Worm (Caenorhabditis elegans) whole organism, L4/young adult: ENCODE measurements around the gene F56C4.4.

ENCODE experiments used
- W03F9.2 ChIP-seq: fragments of 150-350 bp; optimal IDR thresholded peaks from 2 replicates; lab custom pipeline; 2014; ENCODE audit warnings: missing biosample characterization, missing genetic modification characterization
- dao-5 ChIP-seq: sonication (generic microtip); optimal IDR thresholded peaks from 2 replicates; lab custom pipeline; 2016; ENCODE audit warnings: missing genotype, missing genetic modification characterization, moderate library complexity, missing compliant biosample characterization
- him-1 ChIP-seq: sonication (generic microtip); optimal IDR thresholded peaks from 2 replicates; lab custom pipeline; 2016; ENCODE audit warnings: missing genotype, missing genetic modification reagents, missing genetic modification characterization, missing compliant biosample characterization

The F56C4.4 gene

ce11 chrIV:10616366-10616765 is 14.7 kb downstream of the F56C4.4 start:
- TF ChIP-seq W03F9.2 (tag; lab: Kevin White, UChicago), result no peak
- TF ChIP-seq him-1 (tag; lab: Kevin White, UChicago), result no peak
- no peak for TF ChIP-seq dao-5 (tag; lab: Kevin White, UChicago)

- TF ChIP-seq dao-5 (tag; lab: Kevin White, UChicago), result no peak
- TF ChIP-seq W03F9.2 (tag; lab: Kevin White, UChicago), result no peak
- no peak for TF ChIP-seq him-1 (tag; lab: Kevin White, UChicago)
Observed at ce11 chrIV:10614918-10615477, 16.1 kb downstream of the F56C4.4 start, which contains the start of gene ptr-14. Gene ptr-14, plus strand, starts transcription at chrIV:10615427.

DNA sequence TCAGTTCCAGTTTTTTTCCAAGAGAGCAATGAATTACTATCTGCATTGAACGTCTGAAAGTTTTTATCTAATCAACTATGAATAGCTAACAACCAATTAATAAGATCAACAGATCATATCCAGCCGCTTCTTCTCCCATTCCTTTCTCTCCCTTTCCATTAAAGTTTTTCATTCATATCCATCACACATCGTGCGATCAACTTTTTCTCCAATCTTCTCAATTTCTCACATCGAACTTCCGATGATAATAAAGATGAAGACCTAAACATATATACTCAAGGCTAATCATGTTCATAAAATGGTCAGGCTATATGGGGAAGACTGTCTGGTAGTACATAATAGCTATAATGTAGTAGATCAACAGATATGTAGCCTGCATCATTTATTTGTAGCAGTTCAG is 18.8 kb downstream of the F56C4.4 start:
- TF ChIP-seq him-1 (tag; lab: Kevin White, UChicago) (no peak), W03F9.2 (tag; lab: Kevin White, UChicago) (no peak), dao-5 (tag; lab: Kevin White, UChicago) (no peak)

ce11 chrIV:10609920-10610319 is 21.1 kb downstream of the F56C4.4 start:
- TF ChIP-seq W03F9.2 (tag; lab: Kevin White, UChicago) (no peak), dao-5 (tag; lab: Kevin White, UChicago) (no peak), him-1 (tag; lab: Kevin White, UChicago) (no peak)

DNA sequence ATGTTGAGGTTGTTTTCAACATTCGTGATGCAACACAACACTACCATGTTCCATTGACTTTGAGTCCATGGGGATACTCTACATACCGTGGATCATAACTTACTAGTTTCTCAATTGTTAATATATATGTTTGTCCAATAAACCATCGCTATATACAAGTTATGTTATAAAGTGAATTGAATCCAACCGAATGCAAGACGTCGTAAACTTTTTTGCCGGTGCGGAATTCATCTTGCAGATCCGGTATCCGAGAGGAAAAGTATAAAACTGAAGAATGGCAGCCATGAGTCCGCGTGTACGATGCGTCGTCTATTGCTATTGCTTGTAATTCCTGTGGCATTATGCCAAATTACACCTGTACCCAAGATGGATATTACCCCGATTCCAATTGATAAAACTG is 22.8 kb downstream of the F56C4.4 start, which contains the start of gene R09H10.6:
Gene R09H10.6, plus strand, starts transcription at position 301 of the 400 bp plus-strand sequence.
- TF ChIP-seq W03F9.2 (tag; lab: Kevin White, UChicago) (no peak), dao-5 (tag; lab: Kevin White, UChicago) (no peak), him-1 (tag; lab: Kevin White, UChicago) (no peak)

- TF ChIP-seq W03F9.2 (tag; lab: Kevin White, UChicago) (no peak), dao-5 (tag; lab: Kevin White, UChicago) (no peak), him-1 (tag; lab: Kevin White, UChicago) (no peak)
Observed at ce11 chrIV:10606575-10607080, 24.4 kb downstream of the F56C4.4 start, which contains the start of gene R09H10.3. Gene R09H10.3, plus strand, starts transcription at chrIV:10607030.

ce11 chrIV:10602644-10603043 is 28.4 kb downstream of the F56C4.4 start, which contains the start of gene R09H10.2:
Gene R09H10.2, plus strand, starts transcription at chrIV:10602944.
- TF ChIP-seq dao-5 (tag; lab: Kevin White, UChicago) (no peak), W03F9.2 (tag; lab: Kevin White, UChicago) (no peak), him-1 (tag; lab: Kevin White, UChicago) (no peak)

ce11 chrIV:10599983-10600382 is 31.1 kb downstream of the F56C4.4 start, which contains the start of gene R09H10.1:
Gene R09H10.1, plus strand, starts transcription at chrIV:10600283.
- no peak for TF ChIP-seq dao-5 (tag; lab: Kevin White, UChicago)
- TF ChIP-seq him-1 (tag; lab: Kevin White, UChicago), result no peak
- TF ChIP-seq W03F9.2 (tag; lab: Kevin White, UChicago), result no peak

ce11 chrIV:10596505-10596904 is 34.6 kb downstream of the F56C4.4 start, which contains the start of gene C43F9.11:
Gene C43F9.11, plus strand, starts transcription at chrIV:10596805.
- TF ChIP-seq W03F9.2 (tag; lab: Kevin White, UChicago) (no peak), dao-5 (tag; lab: Kevin White, UChicago) (no peak), him-1 (tag; lab: Kevin White, UChicago) (no peak)

DNA sequence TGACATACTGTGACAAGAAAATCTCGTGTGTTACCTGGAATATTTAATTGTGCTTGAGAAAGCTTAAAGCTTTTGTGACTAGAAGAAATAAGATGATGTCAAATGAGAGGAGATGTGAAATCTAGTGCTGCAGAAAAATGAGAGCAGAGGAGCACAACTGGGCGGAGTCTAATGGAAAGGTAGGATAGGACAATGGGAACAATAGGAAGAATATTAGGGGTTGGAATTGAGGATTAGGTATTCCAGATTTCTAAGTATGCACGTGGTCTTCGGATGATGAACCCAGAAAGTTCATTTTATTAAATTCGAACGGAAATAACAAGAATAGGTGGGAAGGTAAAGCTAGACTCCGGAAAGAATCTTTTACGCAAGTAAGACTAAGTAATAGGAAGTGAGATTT is 37.5 kb downstream of the F56C4.4 start, which contains the start of gene C43F9.7:
Gene C43F9.7, minus strand, starts transcription at position 101 of the 400 bp plus-strand sequence.
- TF ChIP-seq dao-5 (tag; lab: Kevin White, UChicago), result no peak
- TF ChIP-seq him-1 (tag; lab: Kevin White, UChicago), result no peak
- no peak for TF ChIP-seq W03F9.2 (tag; lab: Kevin White, UChicago)

DNA sequence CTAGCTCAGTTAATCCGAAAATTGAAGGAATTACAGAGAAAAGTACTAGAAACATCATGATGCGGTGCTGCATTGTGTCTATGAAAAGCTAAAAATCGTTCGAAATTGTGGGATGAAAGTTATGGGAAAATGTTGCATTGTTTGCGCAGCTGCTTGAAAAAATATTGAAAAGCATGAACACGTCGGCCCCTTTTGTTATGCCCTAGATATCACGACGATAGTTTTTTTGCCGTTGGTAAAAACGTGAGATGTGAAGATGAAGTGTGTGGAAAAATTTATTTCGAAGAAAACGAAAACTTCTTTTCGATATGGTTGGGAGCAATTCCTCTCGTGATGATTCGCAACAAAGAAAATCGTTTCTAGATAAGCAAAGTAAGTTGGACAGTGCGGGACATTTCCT is 40.4 kb downstream of the F56C4.4 start, which contains the start of the genes C43F9.5 and nkb-2:
Gene C43F9.5, minus strand, starts transcription at position 101 of the 400 bp plus-strand sequence.
Gene nkb-2, plus strand, starts transcription at position 277 of the 400 bp plus-strand sequence.
- TF ChIP-seq him-1 (tag; lab: Kevin White, UChicago) (no peak), dao-5 (tag; lab: Kevin White, UChicago) (no peak), W03F9.2 (tag; lab: Kevin White, UChicago) (no peak)

DNA sequence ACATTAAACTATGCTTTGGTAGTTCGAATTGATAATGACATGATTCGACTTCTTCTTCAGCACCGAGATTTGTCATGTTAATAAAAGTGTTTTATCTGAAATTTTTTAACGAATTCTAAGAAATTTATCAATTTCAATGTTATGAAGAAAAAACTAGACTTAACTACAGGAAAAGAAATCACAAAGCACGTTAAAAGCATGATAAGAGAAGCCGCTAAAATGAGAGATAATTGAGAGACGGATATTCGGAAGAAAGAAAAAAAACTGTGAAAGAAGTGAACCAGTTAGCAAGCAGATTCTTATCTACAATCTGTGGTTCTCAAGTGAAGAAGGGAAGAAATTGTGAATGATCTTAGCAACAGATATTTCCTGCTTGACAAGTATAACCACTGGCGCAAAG is 42.0 kb downstream of the F56C4.4 start, which contains the start of gene C43F9.4:
Gene C43F9.4, minus strand, starts transcription at position 101 of the 400 bp plus-strand sequence.
- TF ChIP-seq W03F9.2 (tag; lab: Kevin White, UChicago) (no peak), dao-5 (tag; lab: Kevin White, UChicago) (no peak), him-1 (tag; lab: Kevin White, UChicago) (no peak)

ce11 chrIV:10584237-10584636 is 46.8 kb downstream of the F56C4.4 start, which contains the start of gene oac-8:
Gene oac-8, plus strand, starts transcription at chrIV:10584537.
- no peak for TF ChIP-seq him-1 (tag; lab: Kevin White, UChicago)
- TF ChIP-seq W03F9.2 (tag; lab: Kevin White, UChicago), result no peak
- TF ChIP-seq dao-5 (tag; lab: Kevin White, UChicago), result no peak
